Worm (Caenorhabditis elegans) whole organism, midembryonic: ENCODE data around the gene clp-6.

Source experiments
- T22C8.4 ChIP-seq: fragments of 200-800 bp; sonication (Bioruptor generic); IDR thresholded peaks from 2 replicates; pipeline ENCODE4 v1.3.6; 2022; ENCODE audit warnings: missing genetic modification characterization, missing compliant biosample characterization
- ztf-23 ChIP-seq: fragments of 200-800 bp; sonication (Bioruptor generic); IDR thresholded peaks from 2 replicates; pipeline ENCODE4 v1.3.6; 2022; ENCODE audit warnings: missing genetic modification reagents, missing genetic modification characterization, missing compliant biosample characterization
- ztf-29 ChIP-seq: fragments of 200-800 bp; sonication (Bioruptor generic); IDR thresholded peaks from 2 replicates; pipeline ENCODE4 v1.3.6; 2022; ENCODE audit warnings: missing genetic modification reagents, missing genetic modification characterization, missing compliant biosample characterization

ce11 chrIV:1427283-1427682, 7.6 kb downstream of the clp-6 start, which contains the start of gene clec-171:
- TF ChIP-seq T22C8.4 (GFP tag; lab: Robert Waterston, UW) (no peak), ztf-23 (GFP tag; lab: Robert Waterston, UW) (no peak), ztf-29 (GFP tag; lab: Robert Waterston, UW) (no peak)
